Worm (Caenorhabditis elegans) whole organism, young adult: Measurements from ENCODE around the gene daf-31.

Experiments used
- B0336.3 ChIP-seq: fragments of 200-800 bp; sonication (Bioruptor generic); IDR thresholded peaks from 2 replicates; pipeline ENCODE4 v1.3.6; 2022; ENCODE audit warnings: missing genetic modification characterization, missing compliant biosample characterization
- F57A8.1 ChIP-seq: fragments of 200-800 bp; sonication (Bioruptor generic); optimal IDR thresholded peaks from 2 replicates; lab custom pipeline; 2018; ENCODE audit warnings: mild to moderate bottlenecking, missing genetic modification characterization, moderate library complexity, missing compliant biosample characterization
- Y95B8A.8 ChIP-seq: fragments of 200-800 bp; sonication (Bioruptor generic); IDR thresholded peaks from 2 replicates; pipeline ENCODE4 v1.3.6; 2022; ENCODE audit warnings: missing genetic modification reagents, missing genetic modification characterization, missing compliant biosample characterization
- akir-1 ChIP-seq: fragments of 200-800 bp; sonication (Bioruptor generic); optimal IDR thresholded peaks from 2 replicates; lab custom pipeline; 2018; ENCODE audit warnings: mild to moderate bottlenecking, missing genetic modification characterization, moderate library complexity, missing compliant biosample characterization
- aptf-2 ChIP-seq: fragments of 200-800 bp; sonication (Bioruptor generic); conservative IDR thresholded peaks from 2 replicates; pipeline ENCODE4 v1.3.6; 2022; ENCODE audit warnings: missing genetic modification reagents, missing genetic modification characterization, missing compliant biosample characterization
- attf-6 ChIP-seq: fragments of 200-800 bp; sonication (Bioruptor generic); IDR thresholded peaks from 2 replicates; pipeline ENCODE4 v1.3.6; 2022; ENCODE audit warnings: missing genetic modification reagents, missing genetic modification characterization, missing compliant biosample characterization
- bed-2 ChIP-seq: fragments of 200-800 bp; sonication (Bioruptor generic); IDR thresholded peaks from 2 replicates; pipeline ENCODE4 v1.3.6; 2022; ENCODE audit warnings: missing genetic modification reagents, missing genetic modification characterization, missing compliant biosample characterization
- cebp-1 ChIP-seq, 2 experiments: fragments of 200-800 bp in 1 of 2; sonication (Bioruptor generic) in 1 of 2; sonication (generic microtip) in 1 of 2; IDR thresholded peaks in 1 of 2; optimal IDR thresholded peaks in 1 of 2; 2 replicates each; pipeline versions ENCODE4 v1.3.6 to Lab custom; 2017 to 2022; ENCODE audit warnings: missing compliant biosample characterization in 2 of 2, missing genetic modification characterization in 2 of 2, mild to moderate bottlenecking in 1 of 2, missing genetic modification reagents in 1 of 2, moderate library complexity in 1 of 2
- cebp-2 ChIP-seq: fragments of 200-800 bp; sonication (Bioruptor generic); IDR thresholded peaks from 2 replicates; pipeline ENCODE4 v1.3.6; 2022; ENCODE audit warnings: missing genetic modification characterization, missing compliant biosample characterization
- ceh-40 ChIP-seq: fragments of 200-800 bp; sonication (Bioruptor generic); IDR thresholded peaks from 2 replicates; pipeline ENCODE4 v1.3.6; 2022; ENCODE audit warnings: missing genetic modification characterization, missing compliant biosample characterization
- ceh-58 ChIP-seq: fragments of 200-800 bp; sonication (Bioruptor generic); IDR thresholded peaks from 2 replicates; pipeline ENCODE4 v1.3.6; 2022; ENCODE audit warnings: missing genetic modification characterization, missing compliant biosample characterization
- chd-7 ChIP-seq: sonication (generic microtip); optimal IDR thresholded peaks from 2 replicates; lab custom pipeline; 2016; ENCODE audit warnings: mild to moderate bottlenecking, missing genetic modification characterization, moderate library complexity, missing compliant biosample characterization
- dpff-1 ChIP-seq: sonication (generic microtip); optimal IDR thresholded peaks from 2 replicates; lab custom pipeline; 2017; ENCODE audit warnings: mild to moderate bottlenecking, missing genetic modification characterization, missing compliant biosample characterization
- dpl-1 ChIP-seq: fragments of 150-350 bp; optimal IDR thresholded peaks from 2 replicates; lab custom pipeline; 2014; ENCODE audit warnings: missing biosample characterization, missing genetic modification reagents, missing genetic modification characterization
- efl-1 ChIP-seq: fragments of 150-350 bp; optimal IDR thresholded peaks from 2 replicates; lab custom pipeline; 2014; ENCODE audit warnings: missing biosample characterization, missing genetic modification reagents, missing genetic modification characterization
- egl-18 ChIP-seq: fragments of 200-800 bp; sonication (Bioruptor generic); IDR thresholded peaks from 2 replicates; pipeline ENCODE4 v1.3.6; 2022; ENCODE audit warnings: missing genetic modification reagents, missing genetic modification characterization, missing compliant biosample characterization
- ekl-4 ChIP-seq: fragments of 200-800 bp; sonication (Bioruptor generic); IDR thresholded peaks from 2 replicates; pipeline ENCODE4 v1.3.6; 2022; ENCODE audit warnings: missing genetic modification reagents, missing genetic modification characterization, missing compliant biosample characterization
- gei-17 ChIP-seq: fragments of 200-800 bp; sonication (Bioruptor generic); optimal IDR thresholded peaks from 2 replicates; lab custom pipeline; 2018; ENCODE audit warnings: mild to moderate bottlenecking, missing genetic modification characterization, missing compliant biosample characterization
- hlh-12 ChIP-seq: sonication (generic microtip); optimal IDR thresholded peaks from 2 replicates; lab custom pipeline; 2016; ENCODE audit warnings: missing genetic modification characterization, missing compliant biosample characterization
- hlh-26 ChIP-seq: fragments of 200-800 bp; sonication (Bioruptor generic); conservative IDR thresholded peaks from 2 replicates; pipeline ENCODE4 v1.3.6; 2022; ENCODE audit warnings: missing genetic modification reagents, missing genetic modification characterization, missing compliant biosample characterization
- lag-1 ChIP-seq: fragments of 200-800 bp; sonication (Bioruptor generic); IDR thresholded peaks from 2 replicates; pipeline ENCODE4 v1.3.6; 2022; ENCODE audit warnings: missing genetic modification reagents, missing genetic modification characterization, missing compliant biosample characterization
- let-526 ChIP-seq: fragments of 200-800 bp; sonication (Bioruptor generic); IDR thresholded peaks from 2 replicates; pipeline ENCODE4 v1.3.6; 2022; ENCODE audit warnings: missing genetic modification reagents, missing genetic modification characterization, missing compliant biosample characterization
- lin-40 ChIP-seq: sonication (generic microtip); optimal IDR thresholded peaks from 2 replicates; lab custom pipeline; 2016; ENCODE audit warnings: missing genetic modification characterization, mild to moderate bottlenecking, missing compliant biosample characterization, missing genotype, missing genetic modification reagents
- lsy-27 ChIP-seq: sonication (generic microtip); optimal IDR thresholded peaks from 2 replicates; lab custom pipeline; 2017; ENCODE audit warnings: missing genetic modification characterization, mild to moderate bottlenecking, missing compliant biosample characterization, antibody characterized with exemption, missing genotype, borderline replicate concordance; ENCODE audit not compliant: insufficient read depth
- madf-8 ChIP-seq: fragments of 200-800 bp; sonication (Bioruptor generic); conservative IDR thresholded peaks from 2 replicates; pipeline ENCODE4 v1.3.6; 2022; ENCODE audit warnings: missing genetic modification reagents, missing genetic modification characterization, missing compliant biosample characterization
- mcd-1 ChIP-seq: fragments of 200-800 bp; sonication (Bioruptor generic); IDR thresholded peaks from 2 replicates; pipeline ENCODE4 v1.3.6; 2022; ENCODE audit warnings: missing genetic modification reagents, missing genetic modification characterization, missing compliant biosample characterization
- mxl-1 ChIP-seq: sonication (generic microtip); optimal IDR thresholded peaks from 2 replicates; lab custom pipeline; 2016; ENCODE audit warnings: missing genetic modification characterization, missing compliant biosample characterization
- nhr-120 ChIP-seq: fragments of 200-800 bp; sonication (Bioruptor generic); IDR thresholded peaks from 2 replicates; pipeline ENCODE4 v1.3.6; 2022; ENCODE audit warnings: missing genetic modification characterization, missing compliant biosample characterization
- pha-4 ChIP-seq: fragments of 150-350 bp; sonication (generic microtip); optimal IDR thresholded peaks from 2 replicates; lab custom pipeline; 2014; ENCODE audit warnings: missing biosample characterization, missing genetic modification reagents, missing genetic modification characterization
- rpc-1 ChIP-seq, 2 experiments: fragments of 150-350 bp in 1 of 2; sonication (generic microtip) in 1 of 2; optimal IDR thresholded peaks; 2 replicates each; lab custom pipeline; 2014 to 2018; ENCODE audit warnings: missing biosample characterization in 1 of 2, missing genetic modification characterization in 1 of 2, missing genetic modification reagents in 1 of 2, missing genotype in 1 of 2
- snpc-3.4 ChIP-seq: sonication (generic microtip); optimal IDR thresholded peaks from 2 replicates; lab custom pipeline; 2017; ENCODE audit warnings: missing genetic modification characterization, mild to moderate bottlenecking, missing compliant biosample characterization, antibody characterized with exemption, moderate library complexity, missing genotype, missing genetic modification reagents
- somi-1 ChIP-seq: fragments of 200-800 bp; sonication (Bioruptor generic); optimal IDR thresholded peaks from 2 replicates; lab custom pipeline; 2018; ENCODE audit warnings: mild to moderate bottlenecking, missing genetic modification characterization, missing compliant biosample characterization
- ztf-26 ChIP-seq: sonication (generic microtip); optimal IDR thresholded peaks from 2 replicates; lab custom pipeline; 2017; ENCODE audit warnings: missing genetic modification characterization, missing compliant biosample characterization
- ztf-3 ChIP-seq: fragments of 200-800 bp; sonication (Bioruptor generic); optimal IDR thresholded peaks from 2 replicates; lab custom pipeline; 2018; ENCODE audit warnings: mild to moderate bottlenecking, missing genetic modification characterization, missing compliant biosample characterization

daf-31 gene

ce11 chrIV:8266024-8266949 lies 23.8 kb upstream of the daf-31 start (continued):
- TF ChIP-seq B0336.3, result peak; percentile 67
- no peak for TF ChIP-seq snpc-3.4
- TF ChIP-seq madf-8 (GFP tag; lab: Robert Waterston, UW), result no peak
- 0 out of 2 replicates have a peak, but pooled peaks have one; percentile 30 for TF ChIP-seq Y95B8A.8
- TF ChIP-seq ekl-4 (GFP tag; lab: Robert Waterston, UW), result 0 out of 2 replicates have a peak, but pooled peaks have one; percentile 38
- TF ChIP-seq mcd-1, result 0 out of 2 replicates have a peak, but pooled peaks have one; percentile 39
- TF ChIP-seq rpc-1 (optimal IDR thresholded peaks at IDR 0.05; lab: Kevin White, UChicago), result no peak
- no peak for TF ChIP-seq rpc-1 (tag; optimal IDR thresholded peaks at IDR 0.05; lab: Kevin White, UChicago)
- TF ChIP-seq dpl-1 (GFP tag; lab: Kevin White, UChicago), result no peak
- 0 out of 2 replicates have a peak, but pooled peaks have one; percentile 73 for TF ChIP-seq ceh-58 (GFP tag; lab: Robert Waterston, UW)
- no peak for TF ChIP-seq lsy-27 (tag; lab: Kevin White, UChicago)
- no peak for TF ChIP-seq somi-1 (GFP tag; lab: Kevin White, UChicago)
- no peak for TF ChIP-seq mxl-1 (tag; lab: Kevin White, UChicago)
- TF ChIP-seq hlh-26 (GFP tag; lab: Robert Waterston, UW), result no peak
- TF ChIP-seq akir-1, result no peak
- TF ChIP-seq bed-2 (GFP tag; lab: Robert Waterston, UW), result no peak
- TF ChIP-seq aptf-2 (GFP tag; lab: Robert Waterston, UW), result no peak
- TF ChIP-seq pha-4, result no peak
- peak; percentile 21; the same call in 1 of the 2 replicates for TF ChIP-seq cebp-1 (GFP tag; IDR thresholded peaks at IDR 0.05; lab: Robert Waterston, UW)
- TF ChIP-seq cebp-1 (tag; optimal IDR thresholded peaks at IDR 0.05; lab: Kevin White, UChicago), result peak; percentile 67
- TF ChIP-seq gei-17 (GFP tag; lab: Kevin White, UChicago), result no peak
- TF ChIP-seq hlh-12 (tag; lab: Kevin White, UChicago), result no peak
- peak; percentile 54; the same call in 1 of the 2 replicates for TF ChIP-seq let-526
- TF ChIP-seq ztf-26 (tag; lab: Kevin White, UChicago), result no peak
- TF ChIP-seq chd-7 (tag; lab: Kevin White, UChicago), result peak; percentile 26
- TF ChIP-seq ztf-3 (GFP tag; lab: Kevin White, UChicago), result no peak
- no peak for TF ChIP-seq egl-18 (GFP tag; lab: Robert Waterston, UW)
- TF ChIP-seq lin-40, result no peak
- no peak for TF ChIP-seq lag-1 (GFP tag; lab: Robert Waterston, UW)
- 0 out of 2 replicates have a peak, but pooled peaks have one; percentile 43 for TF ChIP-seq attf-6 (GFP tag; lab: Robert Waterston, UW)
- TF ChIP-seq efl-1 (GFP tag; lab: Kevin White, UChicago), result no peak
- TF ChIP-seq F57A8.1 (GFP tag; lab: Kevin White, UChicago), result no peak
- TF ChIP-seq nhr-120 (GFP tag; lab: Robert Waterston, UW), result no peak
- peak; percentile 80 for TF ChIP-seq cebp-2
- TF ChIP-seq ceh-40 (GFP tag; lab: Robert Waterston, UW), result 0 out of 2 replicates have a peak, but pooled peaks have one; percentile 65

- TF ChIP-seq lin-40, result no peak
- no peak for TF ChIP-seq dpff-1
- no peak for TF ChIP-seq madf-8 (GFP tag; lab: Robert Waterston, UW)
These were observed 22.0 kb upstream of the daf-31 start, which contains the start of the genes K07H8.5 and K07H8.8 for ce11 chrIV:8268024-8268423. K07H8.5 (plus strand) TSS chrIV:8268324. K07H8.8 (minus strand) TSS chrIV:8268412.
